Fruit fly (Drosophila melanogaster): ENCODE results near the gene mRpS26.

DNA sequence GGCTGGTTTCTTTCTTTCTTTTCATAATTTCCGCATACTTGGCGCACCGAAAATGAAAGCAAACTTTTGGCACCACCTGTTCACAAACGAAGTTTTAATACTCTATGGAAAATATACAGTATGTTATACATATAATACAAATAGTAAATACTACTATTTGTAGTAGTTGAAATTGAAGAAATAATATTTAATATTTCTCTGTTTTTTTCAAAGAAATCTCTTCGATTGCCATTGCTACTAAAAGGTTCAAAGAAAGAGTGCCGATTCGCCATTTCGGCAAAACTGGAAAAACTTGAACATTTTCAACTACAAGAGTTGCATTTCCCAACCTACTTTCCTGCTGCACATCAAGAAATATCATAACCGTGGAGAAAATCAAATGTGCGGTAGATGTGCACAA is 40.5 kb downstream of the mRpS26 start:
- TF ChIP-seq CG9948 (tag; optimal IDR thresholded peaks at IDR 0.05) (no peak), EcR (GFP tag; optimal IDR thresholded peaks at IDR 0.05) (no peak), CG13204 (GFP tag; optimal IDR thresholded peaks at IDR 0.05) (no peak), rn (GFP tag; IDR thresholded peaks at IDR 0.05) (no peak), CG12605 (GFP tag; IDR thresholded peaks at IDR 0.05) (no peak), Snoo (tag; optimal IDR thresholded peaks at IDR 0.05) (no peak), CG32121 (GFP tag; IDR thresholded peaks at IDR 0.05) (peak; percentile 71), CG14655 (GFP tag; optimal IDR thresholded peaks at IDR 0.05) (peak; percentile 3), Ets98B (GFP tag; IDR thresholded peaks at IDR 0.05) (peak; percentile 39; the same call in 1 of the 2 replicates), fd96Ca (GFP tag; IDR thresholded peaks at IDR 0.05) (no peak)
